Fruit fly (Drosophila melanogaster) whole organism, pupa: Measurements from ENCODE around the gene CG7692.

ENCODE experiments used
- CG10348 ChIP-seq: fragments of 200-800 bp; sonication (Bioruptor generic); IDR thresholded peaks from 2 replicates; pipeline ENCODE4 v1.3.6; 2022; ENCODE audit warnings: missing biosample characterization, missing genetic modification characterization
- CG12605 ChIP-seq: fragments of 200-800 bp; sonication (Bioruptor generic); IDR thresholded peaks from 2 replicates; pipeline ENCODE4 v1.3.6; 2022; ENCODE audit warnings: missing biosample characterization, missing genetic modification characterization
- CG14655 ChIP-seq: fragments of 200-800 bp; sonication (Bioruptor generic); optimal IDR thresholded peaks from 3 replicates; lab custom pipeline; 2017; ENCODE audit warnings: mild to moderate bottlenecking, missing biosample characterization, missing genetic modification reagents, missing genetic modification characterization
- CG4496 ChIP-seq: fragments of 200-800 bp; sonication (Bioruptor generic); IDR thresholded peaks from 3 replicates; pipeline ENCODE4 v1.3.6; 2022; ENCODE audit warnings: missing biosample characterization, missing genetic modification characterization
- CG9948 ChIP-seq: fragments of 200-800 bp; sonication (Bioruptor generic); optimal IDR thresholded peaks from 2 replicates; lab custom pipeline; 2018; ENCODE audit warnings: missing biosample characterization, mild to moderate bottlenecking, missing genetic modification characterization, moderate library complexity
- D1 ChIP-seq: fragments of 200-800 bp; sonication (Bioruptor generic); optimal IDR thresholded peaks from 2 replicates; lab custom pipeline; 2018; ENCODE audit warnings: missing biosample characterization, mild to moderate bottlenecking, missing genetic modification characterization, moderate library complexity
- Pif1B ChIP-seq: fragments of 200-800 bp; sonication (Bioruptor generic); optimal IDR thresholded peaks from 3 replicates; lab custom pipeline; 2016; ENCODE audit warnings: missing biosample characterization, missing genetic modification characterization
- gl ChIP-seq: fragments of 200-800 bp; sonication (Bioruptor generic); optimal IDR thresholded peaks from 2 replicates; lab custom pipeline; 2018; ENCODE audit warnings: missing biosample characterization, mild to moderate bottlenecking, missing genetic modification characterization

dm6 chr3L:17393098-17393497 is 41.5 kb downstream of the CG7692 start:
- TF ChIP-seq CG12605 (GFP tag; lab: Robert Waterston, UW) (no peak), CG14655 (no peak), Pif1B (GFP tag; lab: Kevin White, UChicago) (no peak), CG4496 (GFP tag; lab: Robert Waterston, UW) (no peak), D1 (tag; lab: Kevin White, UChicago) (no peak), CG10348 (GFP tag; lab: Robert Waterston, UW) (no peak), gl (tag; lab: Kevin White, UChicago) (no peak), CG9948 (tag; lab: Kevin White, UChicago) (no peak)
